Worm (Caenorhabditis elegans) whole organism, mixed stage, embryonic: ENCODE measurements around the gene srt-14.
"Not testable (repeated sequence)": the region's sequence is repeated elsewhere in the genome, so short reads cannot be mapped to it uniquely, and the experiment has no call there.

Experiments used
- nhr-28 ChIP-seq: fragments of 150-350 bp; optimal IDR thresholded peaks from 2 replicates; lab custom pipeline; 2014; ENCODE audit warnings: missing biosample characterization, missing genetic modification characterization
- nhr-76 ChIP-seq: sonication (generic microtip); optimal IDR thresholded peaks from 2 replicates; lab custom pipeline; 2017; ENCODE audit warnings: missing biosample characterization, missing genetic modification characterization

DNA sequence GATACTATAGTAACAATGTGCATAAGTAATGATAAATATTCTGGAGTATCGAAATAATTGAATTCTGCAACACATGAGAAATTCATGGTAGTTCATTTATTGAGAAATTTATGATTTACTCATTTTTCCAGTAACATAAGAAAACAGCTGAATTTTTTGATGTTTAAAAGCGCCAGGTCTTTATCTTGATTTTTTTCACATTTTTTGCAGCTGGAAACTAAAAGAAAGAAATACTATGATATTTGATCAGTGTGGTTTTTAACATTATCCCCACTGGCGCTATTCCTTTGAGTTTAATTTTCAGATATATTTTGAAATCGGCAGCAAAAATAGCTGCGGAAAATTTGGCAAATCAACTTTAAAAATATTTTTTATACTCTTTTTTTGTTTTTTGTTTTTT lies 37.1 kb upstream of the srt-14 start, which contains the start of gene srh-194:
- not testable (repeated sequence) for TF ChIP-seq nhr-28, nhr-76 (tag; lab: Kevin White, UChicago)
